Worm (Caenorhabditis elegans) whole organism, young adult: Measurements from ENCODE around the gene lmtr-5.

Source experiments
- Y56A3A.18 ChIP-seq: fragments of 200-800 bp; sonication (Bioruptor generic); IDR thresholded peaks from 2 replicates; pipeline ENCODE4 v1.3.6; 2022; ENCODE audit warnings: missing genetic modification reagents, missing genetic modification characterization, missing compliant biosample characterization
- ama-1 ChIP-seq, 3 experiments: fragments of 150-350 bp in 1 of 3; sonication (generic microtip) in 2 of 3; optimal IDR thresholded peaks; 2 replicates each; lab custom pipeline; 2014 to 2018; ENCODE audit warnings: missing biosample characterization in 2 of 3, missing genetic modification characterization in 2 of 3, missing genetic modification reagents in 2 of 3
- athp-1 ChIP-seq: sonication (generic microtip); optimal IDR thresholded peaks from 2 replicates; lab custom pipeline; 2017; ENCODE audit warnings: mild to moderate bottlenecking, missing genetic modification characterization, missing compliant biosample characterization
- lin-26 ChIP-seq: fragments of 200-800 bp; sonication (Bioruptor generic); IDR thresholded peaks from 2 replicates; pipeline ENCODE4 v1.3.6; 2022; ENCODE audit warnings: missing genetic modification reagents, missing genetic modification characterization, missing compliant biosample characterization
- lin-54 ChIP-seq: fragments of 200-800 bp; sonication (Bioruptor generic); optimal IDR thresholded peaks from 2 replicates; lab custom pipeline; 2018; ENCODE audit warnings: mild to moderate bottlenecking, missing genetic modification characterization, missing compliant biosample characterization
- nhr-179 ChIP-seq: sonication (generic microtip); optimal IDR thresholded peaks from 2 replicates; lab custom pipeline; 2016; ENCODE audit warnings: mild to moderate bottlenecking, missing genetic modification characterization, missing compliant biosample characterization
- pbrm-1 ChIP-seq: fragments of 200-800 bp; sonication (Bioruptor generic); IDR thresholded peaks from 2 replicates; pipeline ENCODE4 v1.3.6; 2022; ENCODE audit warnings: missing genetic modification reagents, missing genetic modification characterization, missing compliant biosample characterization
- unc-62 ChIP-seq: fragments of 150-350 bp; optimal IDR thresholded peaks from 2 replicates; lab custom pipeline; 2014; ENCODE audit warnings: missing biosample characterization, missing genetic modification reagents, missing genetic modification characterization
- ztf-6 ChIP-seq: fragments of 200-800 bp; sonication (Bioruptor generic); IDR thresholded peaks from 2 replicates; pipeline ENCODE4 v1.3.6; 2022; ENCODE audit warnings: missing genetic modification reagents, missing genetic modification characterization, missing compliant biosample characterization

DNA sequence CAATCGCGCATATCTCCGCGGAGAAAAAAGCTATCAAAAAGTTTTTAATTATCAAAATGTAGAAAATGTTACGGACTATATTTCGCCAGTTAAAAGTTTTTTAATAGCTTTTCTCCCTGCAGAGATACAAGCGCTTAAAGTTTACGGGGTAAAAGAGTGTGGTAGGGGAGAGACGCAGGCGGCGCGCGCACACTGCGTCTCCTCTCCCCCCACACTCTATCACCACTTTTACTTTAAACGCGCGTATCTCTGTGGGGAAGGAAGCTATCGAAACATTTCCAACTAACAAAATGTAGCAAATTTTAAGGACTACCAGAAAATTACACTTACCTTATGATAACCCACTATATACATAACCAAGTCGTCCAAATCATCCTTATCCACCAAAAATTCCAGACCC lies 20.1 kb downstream of the lmtr-5 start:
- TF ChIP-seq ztf-6 (GFP tag; lab: Robert Waterston, UW) (no peak), lin-26 (GFP tag; lab: Robert Waterston, UW) (no peak), pbrm-1 (GFP tag; lab: Robert Waterston, UW) (no peak), unc-62 (GFP tag; lab: Kevin White, UChicago) (no peak), Y56A3A.18 (GFP tag; lab: Robert Waterston, UW) (no peak), athp-1 (tag; lab: Kevin White, UChicago) (no peak), lin-54 (GFP tag; lab: Kevin White, UChicago) (no peak), nhr-179 (tag; lab: Kevin White, UChicago) (no peak), ama-1 (optimal IDR thresholded peaks at IDR 0.05; lab: Kevin White, UChicago) (no peak), ama-1 (GFP tag; optimal IDR thresholded peaks at IDR 0.05; lab: Kevin White, UChicago) (no peak)
